Fruit fly (Drosophila melanogaster) whole organism, wandering third instar larva: ENCODE measurements around the gene CG14147.

Experiments used
- Hr78 ChIP-seq: fragments of >200 bp; optimal IDR thresholded peaks from 2 replicates; lab custom pipeline; 2017; ENCODE audit warnings: missing biosample characterization, missing genetic modification characterization
- dsf ChIP-seq: sonication (Bioruptor generic); optimal IDR thresholded peaks from 2 replicates; lab custom pipeline; 2016; ENCODE audit warnings: missing biosample characterization, missing genetic modification characterization, borderline replicate concordance
- lola ChIP-seq: fragments of >200 bp; optimal IDR thresholded peaks from 2 replicates; lab custom pipeline; 2017; ENCODE audit warnings: missing biosample characterization, missing genetic modification characterization
- pan ChIP-seq: fragments of >200 bp; optimal IDR thresholded peaks from 2 replicates; lab custom pipeline; 2017
- tai ChIP-seq: sonication (Bioruptor generic); optimal IDR thresholded peaks from 2 replicates; lab custom pipeline; 2016; ENCODE audit warnings: missing biosample characterization, missing genetic modification characterization

DNA sequence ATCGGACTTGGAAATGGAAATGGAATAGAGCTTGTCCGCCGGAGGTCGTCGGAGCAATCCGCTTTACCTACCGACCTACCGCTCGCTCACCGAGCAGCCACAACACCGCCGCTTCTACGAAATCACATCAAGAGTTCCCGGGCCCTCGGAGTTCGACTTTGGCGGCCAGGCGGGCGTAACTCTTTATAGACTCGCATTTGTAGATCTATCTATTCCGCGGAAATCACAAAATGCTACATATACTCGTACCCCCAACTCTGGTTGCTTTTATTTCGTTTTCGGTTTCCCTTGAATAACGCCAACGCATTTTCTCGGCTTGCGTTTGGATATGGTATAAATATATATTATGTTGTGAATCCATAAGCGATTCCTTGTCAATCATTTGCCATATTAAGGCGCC is 12.8 kb upstream of the CG14147 start:
- TF ChIP-seq lola (GFP tag; lab: Kevin White, UChicago) (no peak), pan (lab: Kevin White, UChicago) (no peak), tai (GFP tag; lab: Kevin White, UChicago) (no peak), dsf (GFP tag; lab: Kevin White, UChicago) (no peak), Hr78 (GFP tag; lab: Kevin White, UChicago) (no peak)
